Worm (Caenorhabditis elegans): ENCODE results near the gene nkb-3.

Gene nkb-3

DNA sequence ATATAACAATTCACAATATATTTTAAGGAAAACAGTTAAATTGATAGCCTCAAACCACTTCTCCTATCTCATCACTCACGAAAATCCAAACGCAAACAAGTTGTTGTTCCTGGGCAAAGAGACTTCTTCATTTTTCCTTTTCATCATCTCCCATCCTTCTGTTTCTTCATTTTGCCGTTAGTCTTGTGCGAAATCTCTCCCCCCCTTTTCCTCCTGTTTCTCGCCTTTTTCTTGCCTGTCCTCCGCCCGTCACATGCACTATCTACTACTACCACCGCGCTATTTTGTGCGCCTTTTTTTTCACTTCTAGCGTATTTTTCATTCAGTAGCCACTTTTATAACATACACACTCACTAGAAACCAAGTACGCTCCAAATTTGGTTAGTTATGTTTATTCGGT lies 15.9 kb downstream of the nkb-3 start:
- TF ChIP-seq ces-1 (GFP tag; optimal IDR thresholded peaks at IDR 0.05) (no peak), mep-1 (tag; optimal IDR thresholded peaks at IDR 0.05) (peak; percentile 34), dpl-1 (GFP tag; optimal IDR thresholded peaks at IDR 0.05) (peak in 1 of 3 experiments; percentile 6), sup-37 (GFP tag; optimal IDR thresholded peaks at IDR 0.05) (no peak), blmp-1 (tag; optimal IDR thresholded peaks at IDR 0.05) (peak; percentile 82), nhr-11 (tag; optimal IDR thresholded peaks at IDR 0.05) (no peak), sptf-1 (tag; optimal IDR thresholded peaks at IDR 0.05) (no peak), lin-35 (GFP tag; optimal IDR thresholded peaks at IDR 0.05) (peak in 1 of 2 experiments; percentile 54), nhr-90 (tag; optimal IDR thresholded peaks at IDR 0.05; ENCODE audit: poor library complexity) (peak; percentile 20), elt-3 (tag; optimal IDR thresholded peaks at IDR 0.05) (peak in 2 of 6 experiments; percentile 17 to 29), C34B4.2 (tag; optimal IDR thresholded peaks at IDR 0.05) (no peak), ztf-11 (tag; optimal IDR thresholded peaks at IDR 0.05) (no peak), ceh-82 (tag; optimal IDR thresholded peaks at IDR 0.05) (peak in 2 of 3 experiments; percentile 17 to 27), nhr-19 (GFP tag; conservative IDR thresholded peaks at IDR 0.05) (0 out of 2 replicates have a peak, but pooled peaks have one; percentile 17), jun-1 (tag; optimal IDR thresholded peaks at IDR 0.05) (peak; percentile 15), skn-1 (tag; optimal IDR thresholded peaks at IDR 0.05) (peak; percentile 25), unc-130 (tag; optimal IDR thresholded peaks at IDR 0.05) (peak; percentile 46), pqm-1 (tag; optimal IDR thresholded peaks at IDR 0.05) (no peak), xbp-1 (tag; optimal IDR thresholded peaks at IDR 0.05) (peak; percentile 37), tbx-2 (tag; optimal IDR thresholded peaks at IDR 0.05) (peak; percentile 6), rnt-1 (tag; optimal IDR thresholded peaks at IDR 0.05) (peak; percentile 25), snu-23 (GFP tag; optimal IDR thresholded peaks at IDR 0.05) (peak; percentile 71), isw-1 (GFP tag; IDR thresholded peaks at IDR 0.05) (no peak), lin-14 (GFP tag; optimal IDR thresholded peaks at IDR 0.05) (peak; percentile 81), nhr-20 (tag; optimal IDR thresholded peaks at IDR 0.05) (peak; percentile 66), lin-13 (GFP tag; optimal IDR thresholded peaks at IDR 0.05) (peak; percentile 18), pag-3 (tag; optimal IDR thresholded peaks at IDR 0.05; ENCODE audit: borderline replicate concordance, insufficient read depth) (no peak), dsc-1 (tag; optimal IDR thresholded peaks at IDR 0.05) (peak; percentile 6), nhr-71 (tag; optimal IDR thresholded peaks at IDR 0.05) (peak; percentile 54), swsn-7 (tag; optimal IDR thresholded peaks at IDR 0.05) (peak; percentile 32), ztf-4 (tag; optimal IDR thresholded peaks at IDR 0.05) (no peak), nhr-85 (tag) (peak; percentile 66), mdl-1 (tag; optimal IDR thresholded peaks at IDR 0.05) (peak in 1 of 2 experiments; percentile 25), nhr-47 (tag; optimal IDR thresholded peaks at IDR 0.05) (peak; percentile 52), lsy-2 (tag; optimal IDR thresholded peaks at IDR 0.05) (peak in 1 of 2 experiments; percentile 25)

DNA sequence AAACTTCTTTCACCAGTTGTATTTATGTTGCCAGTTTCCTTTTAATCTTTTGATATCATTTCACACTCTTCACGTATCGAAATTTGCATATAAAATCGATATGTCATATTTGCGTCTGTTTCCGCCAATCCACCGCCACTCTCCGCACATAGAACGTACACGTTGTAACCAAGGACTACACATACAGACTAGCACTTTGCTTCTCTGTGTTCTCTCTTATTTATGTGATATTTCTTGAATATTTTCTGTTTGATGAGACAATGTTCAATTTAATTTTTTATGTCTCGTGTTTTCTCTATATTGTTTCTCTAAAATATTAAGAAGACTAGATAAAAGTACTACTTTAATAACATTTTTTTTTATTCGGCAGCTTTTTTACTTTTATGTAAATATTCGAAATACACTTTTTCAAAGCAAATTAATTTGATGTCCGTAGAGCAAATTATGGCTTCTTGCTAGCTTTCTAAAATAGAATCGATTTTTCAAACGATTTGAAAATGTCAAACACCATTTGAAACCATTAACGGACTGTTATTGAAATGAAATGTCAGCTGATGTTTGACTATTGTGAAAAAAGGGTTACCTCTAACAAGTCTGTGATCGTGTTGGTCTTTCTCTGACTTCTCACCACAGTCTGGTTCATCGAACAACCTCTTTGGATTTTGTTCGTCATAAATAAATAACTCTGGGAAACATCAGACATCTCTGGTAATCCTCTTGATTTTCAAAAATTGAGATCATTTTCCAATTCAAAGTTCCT lies 17.4 kb downstream of the nkb-3 start:
- no peak for TF ChIP-seq egl-13 (tag; optimal IDR thresholded peaks at IDR 0.05)
- no peak for TF ChIP-seq mab-9 (GFP tag; IDR thresholded peaks at IDR 0.05)
- no peak for TF ChIP-seq mdl-1 (tag; optimal IDR thresholded peaks at IDR 0.05)
- no peak for TF ChIP-seq xbp-1 (tag; optimal IDR thresholded peaks at IDR 0.05)
- TF ChIP-seq unc-86 (tag; optimal IDR thresholded peaks at IDR 0.05), result no peak
- no peak for TF ChIP-seq nhr-76 (tag; optimal IDR thresholded peaks at IDR 0.05)
- TF ChIP-seq nhr-28 (tag; optimal IDR thresholded peaks at IDR 0.05), result no peak
- peak; percentile 30 for TF ChIP-seq nhr-71 (tag; optimal IDR thresholded peaks at IDR 0.05)
- no peak for TF ChIP-seq jun-1 (tag; optimal IDR thresholded peaks at IDR 0.05)
- TF ChIP-seq blmp-1 (tag; optimal IDR thresholded peaks at IDR 0.05), result peak; percentile 6
- no peak for TF ChIP-seq alr-1 (tag; optimal IDR thresholded peaks at IDR 0.05; ENCODE audit: borderline replicate concordance)
- TF ChIP-seq ets-5 (GFP tag; IDR thresholded peaks at IDR 0.05), result no peak
- TF ChIP-seq nhr-85 (tag), result peak; percentile 55
- no peak for TF ChIP-seq lir-3 (tag; optimal IDR thresholded peaks at IDR 0.05; ENCODE audit: poor library complexity)
- TF ChIP-seq lin-15B (tag; optimal IDR thresholded peaks at IDR 0.05), result no peak
- no peak for TF ChIP-seq zag-1 (tag; optimal IDR thresholded peaks at IDR 0.05)
- no peak for TF ChIP-seq swsn-7 (tag; optimal IDR thresholded peaks at IDR 0.05)
- TF ChIP-seq C04F5.9 (tag; optimal IDR thresholded peaks at IDR 0.05), result no peak
- no peak for TF ChIP-seq fos-1 (tag; optimal IDR thresholded peaks at IDR 0.05)
- TF ChIP-seq isw-1 (GFP tag; IDR thresholded peaks at IDR 0.05), result no peak
- peak; percentile 11 for TF ChIP-seq nhr-237 (tag; optimal IDR thresholded peaks at IDR 0.05)
- no peak for TF ChIP-seq unc-62 (GFP tag; optimal IDR thresholded peaks at IDR 0.05)
- TF ChIP-seq lin-35 (GFP tag; optimal IDR thresholded peaks at IDR 0.05), result peak in 1 of 2 experiments; percentile 15
- no peak for TF ChIP-seq irx-1 (tag; optimal IDR thresholded peaks at IDR 0.05)
